Worm (Caenorhabditis elegans): ENCODE data around the gene ttr-46.

DNA sequence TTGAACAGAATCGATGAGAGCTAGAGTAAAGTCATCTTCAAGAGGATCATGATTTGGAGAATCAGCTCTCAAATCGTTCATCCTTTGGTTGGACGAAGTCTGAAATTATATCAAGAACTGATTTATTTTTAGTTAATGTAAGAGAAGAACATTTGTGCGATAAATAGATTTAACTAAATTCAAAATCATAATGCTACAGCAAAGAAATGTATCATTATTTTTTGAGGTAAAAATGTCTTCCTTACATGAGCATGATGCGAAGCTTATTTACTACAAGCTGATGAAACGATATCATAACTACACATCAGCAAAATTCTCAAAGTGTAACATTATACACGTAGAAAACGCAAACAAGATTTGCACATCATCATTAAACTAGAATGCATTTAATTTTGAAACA lies 11.4 kb downstream of the ttr-46 start, which contains the start of gene madf-4:
- TF ChIP-seq fkh-10 (GFP tag; optimal IDR thresholded peaks at IDR 0.05) = no peak
- TF ChIP-seq Y22D7AL.16 (tag; optimal IDR thresholded peaks at IDR 0.05) = no peak
- TF ChIP-seq elt-2 (tag; optimal IDR thresholded peaks at IDR 0.05) = no peak
- TF ChIP-seq lim-6 (tag; optimal IDR thresholded peaks at IDR 0.05) = no peak
- no peak for TF ChIP-seq nfya-1 (tag; optimal IDR thresholded peaks at IDR 0.05)
- no peak for TF ChIP-seq tbx-2 (tag; optimal IDR thresholded peaks at IDR 0.05)
- no peak for TF ChIP-seq pqm-1 (tag; optimal IDR thresholded peaks at IDR 0.05)
- no peak for TF ChIP-seq ttx-3 (tag; optimal IDR thresholded peaks at IDR 0.05)
